Worm (Caenorhabditis elegans) whole organism, mixed stage, embryonic: ENCODE data around the gene K09C6.2.
"Not testable (repeated sequence)": the region's sequence is repeated elsewhere in the genome, so short reads cannot be mapped to it uniquely, and the experiment has no call there.

Source experiments
- nhr-2 ChIP-seq: fragments of 150-350 bp; optimal IDR thresholded peaks from 2 replicates; lab custom pipeline; 2014; ENCODE audit warnings: missing biosample characterization, missing genetic modification characterization
- pha-4 ChIP-seq: fragments of 150-350 bp; optimal IDR thresholded peaks from 2 replicates; lab custom pipeline; 2018; ENCODE audit warnings: missing biosample characterization, missing genetic modification reagents, missing genetic modification characterization

DNA sequence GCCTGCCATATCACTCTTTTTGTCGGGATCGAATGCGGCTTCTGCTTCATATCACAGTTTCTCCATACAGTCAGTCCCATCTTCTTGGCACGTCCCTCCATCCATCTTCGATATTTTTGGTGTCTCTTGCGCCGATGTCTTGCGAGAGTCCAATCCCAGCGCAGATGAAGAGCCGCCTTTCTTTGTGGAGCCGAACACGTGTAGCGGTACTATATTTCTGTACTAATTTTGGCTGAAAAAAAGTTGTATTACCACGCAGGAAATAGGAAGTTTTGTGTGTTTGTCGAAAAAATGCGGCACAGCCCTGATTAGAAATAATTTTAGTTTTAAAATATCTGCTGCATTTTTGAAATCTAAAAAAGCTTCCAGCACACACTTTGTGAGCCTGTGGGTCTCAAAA lies 13.5 kb upstream of the K09C6.2 start, which contains the start of gene K09C6.8:
- not testable (repeated sequence) for TF ChIP-seq pha-4, nhr-2 (tag; lab: Kevin White, UChicago)
